Fruit fly (Drosophila melanogaster) whole organism, pupa: Measurements from ENCODE around the gene vn.

Experiments used
- CG10348 ChIP-seq: fragments of 200-800 bp; sonication (Bioruptor generic); IDR thresholded peaks from 2 replicates; pipeline ENCODE4 v1.3.6; 2022; ENCODE audit warnings: missing biosample characterization, missing genetic modification characterization
- Pif1B ChIP-seq: fragments of 200-800 bp; sonication (Bioruptor generic); optimal IDR thresholded peaks from 3 replicates; lab custom pipeline; 2016; ENCODE audit warnings: missing biosample characterization, missing genetic modification characterization

DNA sequence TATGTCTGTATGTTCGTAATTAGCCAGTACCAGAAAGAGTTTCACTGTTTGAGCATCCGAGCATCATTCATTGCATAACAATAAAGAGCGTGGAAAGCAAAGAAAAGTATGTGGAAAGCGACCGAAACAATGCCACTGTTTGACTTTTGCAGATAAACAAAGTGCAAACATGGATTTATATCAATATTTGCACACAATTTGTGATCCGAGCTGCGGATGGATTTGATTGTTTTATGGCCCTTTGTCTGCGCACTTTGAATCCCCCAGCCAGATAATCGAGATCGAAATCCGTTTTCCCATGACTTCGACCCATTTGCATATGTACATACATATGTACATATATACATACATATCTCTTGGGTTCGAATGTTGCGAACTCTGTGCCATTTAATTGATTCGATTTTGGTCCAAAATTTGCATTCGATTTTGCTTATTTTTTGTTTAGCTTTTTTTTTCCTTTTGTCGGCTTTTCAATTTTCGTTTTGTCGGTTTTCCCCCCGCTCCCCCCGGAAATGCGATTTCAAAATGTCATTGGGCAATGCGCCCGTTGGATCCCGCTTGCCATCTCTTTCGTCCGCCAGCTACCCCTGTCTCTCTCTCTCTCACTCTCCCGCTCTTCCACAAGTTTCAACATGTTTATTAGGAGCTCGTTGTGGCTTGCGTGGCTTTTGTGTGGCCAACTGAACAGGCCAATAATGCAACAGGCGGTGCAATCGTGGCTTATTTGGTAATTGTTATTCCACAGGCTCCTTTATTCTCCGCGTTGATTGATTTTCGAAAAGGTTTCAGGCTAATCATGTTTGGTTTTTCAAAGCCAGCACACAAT lies 60.0 kb downstream of the vn start:
- no peak for TF ChIP-seq CG10348 (GFP tag; lab: Robert Waterston, UW)
- no peak for TF ChIP-seq Pif1B (GFP tag; lab: Kevin White, UChicago)
